Fruit fly (Drosophila melanogaster) whole organism, wandering third instar larva: ENCODE data around the gene Lsm12a.

Source experiments
- CG32264 ChIP-seq: fragments of 200-800 bp; sonication (Bioruptor generic); optimal IDR thresholded peaks from 2 replicates; lab custom pipeline; 2016; ENCODE audit warnings: missing biosample characterization, missing genetic modification characterization
- CG9705 ChIP-seq: fragments of 200-800 bp; sonication (Bioruptor generic); optimal IDR thresholded peaks from 2 replicates; lab custom pipeline; 2018; ENCODE audit warnings: missing biosample characterization, mild to moderate bottlenecking, missing genetic modification characterization
- Hnf4 ChIP-seq: fragments of 200-800 bp; sonication (Bioruptor generic); optimal IDR thresholded peaks from 2 replicates; lab custom pipeline; 2016; ENCODE audit warnings: missing biosample characterization, mild to moderate bottlenecking, missing genetic modification characterization
- Myc ChIP-seq: fragments of >200 bp; optimal IDR thresholded peaks from 2 replicates; lab custom pipeline; 2017
- N ChIP-seq: fragments of >200 bp; optimal IDR thresholded peaks from 2 replicates; lab custom pipeline; 2018; ENCODE audit warnings: missing biosample characterization, missing external identifiers, missing genetic modification characterization
- OdsH ChIP-seq: fragments of 200-800 bp; sonication (Bioruptor generic); optimal IDR thresholded peaks from 2 replicates; lab custom pipeline; 2016; ENCODE audit warnings: missing biosample characterization, mild to moderate bottlenecking, missing genetic modification characterization
- br ChIP-seq: fragments of 200-800 bp; sonication (Bioruptor generic); optimal IDR thresholded peaks from 2 replicates; lab custom pipeline; 2016; ENCODE audit warnings: missing biosample characterization, missing genetic modification characterization
- dsf ChIP-seq: sonication (Bioruptor generic); optimal IDR thresholded peaks from 2 replicates; lab custom pipeline; 2016; ENCODE audit warnings: missing biosample characterization, missing genetic modification characterization, borderline replicate concordance
- h ChIP-seq: fragments of 200-800 bp; sonication (Bioruptor generic); optimal IDR thresholded peaks from 3 replicates; lab custom pipeline; 2016; ENCODE audit warnings: missing biosample characterization, mild to moderate bottlenecking, missing genetic modification characterization
- psq ChIP-seq: fragments of 200-800 bp; sonication (Bioruptor generic); optimal IDR thresholded peaks from 3 replicates; lab custom pipeline; 2017; ENCODE audit warnings: missing biosample characterization, mild to moderate bottlenecking, missing genetic modification characterization, moderate library complexity

dm6 chrX:12013098-12013493, 5.3 kb upstream of the Lsm12a start:
- TF ChIP-seq CG32264 (GFP tag; lab: Kevin White, UChicago) (no peak), N (no peak), br (GFP tag; lab: Kevin White, UChicago) (no peak), Myc (lab: Kevin White, UChicago) (peak; percentile 11), dsf (GFP tag; lab: Kevin White, UChicago) (no peak), CG9705 (GFP tag; lab: Kevin White, UChicago) (no peak), psq (GFP tag; lab: Kevin White, UChicago) (no peak), OdsH (GFP tag; lab: Kevin White, UChicago) (no peak), h (GFP tag; lab: Kevin White, UChicago) (no peak), Hnf4 (GFP tag; lab: Kevin White, UChicago) (no peak)
